Worm (Caenorhabditis elegans): ENCODE measurements around the gene F54C9.14.

Gene F54C9.14

DNA sequence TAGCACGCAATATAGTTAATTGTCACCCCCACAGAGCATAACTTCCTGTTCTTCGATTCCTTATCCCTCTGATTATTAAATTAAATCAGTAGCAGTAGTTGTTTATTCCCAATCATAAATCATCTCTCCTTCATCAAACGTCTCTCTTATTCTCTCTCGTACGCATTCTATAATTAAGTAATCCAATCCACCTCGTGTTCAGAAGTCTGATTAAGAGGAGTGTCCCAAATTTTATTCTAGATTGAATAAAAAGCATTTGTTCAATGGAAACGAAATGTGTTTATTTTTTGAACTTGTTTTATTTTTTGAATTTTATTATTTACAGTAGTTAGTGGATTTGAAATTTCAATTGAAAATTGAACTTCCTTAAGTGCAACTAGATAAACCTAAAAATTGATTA, 49.2 kb downstream of the F54C9.14 start:
- TF ChIP-seq ceh-8 (GFP tag; optimal IDR thresholded peaks at IDR 0.05) (peak; percentile 75), lin-14 (GFP tag; optimal IDR thresholded peaks at IDR 0.05) (no peak), nhr-84 (tag; optimal IDR thresholded peaks at IDR 0.05) (no peak), nhr-71 (tag; optimal IDR thresholded peaks at IDR 0.05) (peak; percentile 9), fkh-8 (tag; optimal IDR thresholded peaks at IDR 0.05) (peak; percentile 23), nhr-76 (tag; optimal IDR thresholded peaks at IDR 0.05) (no peak), lin-39 (tag; optimal IDR thresholded peaks at IDR 0.05) (no peak), tbx-2 (tag; optimal IDR thresholded peaks at IDR 0.05) (no peak), aly-2 (tag; optimal IDR thresholded peaks at IDR 0.05) (no peak), swsn-7 (tag; optimal IDR thresholded peaks at IDR 0.05) (no peak), nhr-47 (tag; optimal IDR thresholded peaks at IDR 0.05) (peak; percentile 0)

DNA sequence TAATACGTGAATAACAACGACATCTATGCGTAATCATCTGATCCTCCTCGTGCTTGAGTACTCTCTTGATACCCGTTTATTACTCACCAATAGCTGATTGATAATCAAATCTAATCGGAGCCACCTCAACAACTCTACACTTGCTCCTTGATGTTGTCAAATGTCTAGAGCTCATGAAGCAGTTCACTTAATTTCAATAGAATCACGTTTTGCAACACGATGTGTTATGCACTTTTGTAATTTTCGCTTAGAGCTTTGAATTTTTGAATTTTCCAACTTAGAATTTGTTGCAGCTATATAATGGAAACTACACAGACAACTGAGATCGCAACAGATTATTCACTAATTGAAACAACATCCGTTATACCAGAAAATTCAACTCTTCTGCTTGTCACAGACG, 50.4 kb downstream of the F54C9.14 start, which contains the start of gene T22C8.1:
Gene T22C8.1 (plus strand): TSS at position 301 of the 400 bp plus-strand sequence.
- TF ChIP-seq hlh-4 (tag; optimal IDR thresholded peaks at IDR 0.05) (no peak), nhr-237 (tag; optimal IDR thresholded peaks at IDR 0.05) (no peak), ceh-88 (GFP tag; IDR thresholded peaks at IDR 0.05) (no peak), ceh-8 (GFP tag; optimal IDR thresholded peaks at IDR 0.05) (no peak), ztf-11 (tag; optimal IDR thresholded peaks at IDR 0.05) (no peak), F16B12.6 (tag; optimal IDR thresholded peaks at IDR 0.05) (no peak), nhr-76 (tag; optimal IDR thresholded peaks at IDR 0.05) (no peak), mef-2 (tag; optimal IDR thresholded peaks at IDR 0.05) (no peak), nhr-20 (tag; optimal IDR thresholded peaks at IDR 0.05) (no peak), nhr-11 (tag; optimal IDR thresholded peaks at IDR 0.05) (no peak), C34B4.2 (tag; optimal IDR thresholded peaks at IDR 0.05) (no peak), tbx-2 (tag; optimal IDR thresholded peaks at IDR 0.05) (no peak), unc-62 (GFP tag; optimal IDR thresholded peaks at IDR 0.05) (no peak), sox-4 (tag; optimal IDR thresholded peaks at IDR 0.05) (no peak), lin-39 (tag; optimal IDR thresholded peaks at IDR 0.05) (no peak), mab-9 (GFP tag; IDR thresholded peaks at IDR 0.05) (no peak)
